Worm (Caenorhabditis elegans): ENCODE data around the gene F23A7.4.

The F23A7.4 gene

DNA sequence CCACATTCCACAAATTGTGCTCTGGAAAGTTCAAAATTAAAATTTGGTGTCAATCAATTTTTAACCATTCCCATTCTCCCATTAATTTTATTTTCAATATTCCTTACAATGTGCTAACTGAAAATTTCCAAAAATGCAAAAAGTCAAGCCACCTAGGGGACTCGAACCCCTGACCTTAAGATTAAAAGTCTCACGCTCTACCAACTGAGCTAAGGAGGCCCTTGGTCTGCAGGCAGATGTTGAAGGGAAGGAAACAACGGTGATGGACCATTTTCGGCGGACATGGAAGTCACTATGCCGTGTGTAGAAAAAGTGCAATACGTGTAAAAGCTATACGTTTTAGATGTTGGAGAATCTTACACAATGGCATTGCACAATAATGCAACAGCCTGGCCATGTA is 5.3 kb downstream of the F23A7.4 start (continued):
- no peak for TF ChIP-seq lin-54 (GFP tag; optimal IDR thresholded peaks at IDR 0.05)
- TF ChIP-seq tbp1 (GFP tag; optimal IDR thresholded peaks at IDR 0.05): peak; percentile 89
- no peak for TF ChIP-seq madf-10 (tag; optimal IDR thresholded peaks at IDR 0.05)
- TF ChIP-seq ztf-25 (GFP tag; IDR thresholded peaks at IDR 0.05): 0 out of 2 replicates have a peak, but pooled peaks have one; percentile 29
- no peak for TF ChIP-seq F49E8.2 (tag; optimal IDR thresholded peaks at IDR 0.05; ENCODE audit: insufficient read depth)
- TF ChIP-seq fkh-3 (tag; optimal IDR thresholded peaks at IDR 0.05): no peak
- TF ChIP-seq ztf-6 (GFP tag; IDR thresholded peaks at IDR 0.05): no peak
- no peak for TF ChIP-seq F22D6.2 (tag; optimal IDR thresholded peaks at IDR 0.05)
- TF ChIP-seq dox-1 (GFP tag; IDR thresholded peaks at IDR 0.05): 0 out of 2 replicates have a peak, but pooled peaks have one; percentile 14
- no peak for TF ChIP-seq ccch-3 (GFP tag; optimal IDR thresholded peaks at IDR 0.05)
- TF ChIP-seq ceh-40 (GFP tag; IDR thresholded peaks at IDR 0.05): 0 out of 2 replicates have a peak, but pooled peaks have one; percentile 60
- TF ChIP-seq unc-62 (GFP tag; optimal IDR thresholded peaks at IDR 0.05): no peak
- TF ChIP-seq atf-7 (tag; optimal IDR thresholded peaks at IDR 0.05): no peak
- no peak for TF ChIP-seq ztf-22 (GFP tag; optimal IDR thresholded peaks at IDR 0.05)
- TF ChIP-seq mxl-1 (tag; optimal IDR thresholded peaks at IDR 0.05): peak; percentile 3
- TF ChIP-seq madf-3 (GFP tag; IDR thresholded peaks at IDR 0.05): no peak
- TF ChIP-seq Y79H2A.3 (GFP tag; conservative IDR thresholded peaks at IDR 0.05): no peak
- TF ChIP-seq nfya-2 (GFP tag; IDR thresholded peaks at IDR 0.05): no peak
- peak; percentile 31 for TF ChIP-seq attf-5 (GFP tag; optimal IDR thresholded peaks at IDR 0.05)
- no peak for TF ChIP-seq bed-2 (GFP tag; IDR thresholded peaks at IDR 0.05)
- no peak for TF ChIP-seq snpc-3.4 (tag; optimal IDR thresholded peaks at IDR 0.05)
- TF ChIP-seq lir-1 (GFP tag; conservative IDR thresholded peaks at IDR 0.05): no peak
- TF ChIP-seq C06A6.2 (GFP tag; conservative IDR thresholded peaks at IDR 0.05): no peak
- TF ChIP-seq hsf-1 (GFP tag; IDR thresholded peaks at IDR 0.05): peak; percentile 31; the same call in 1 of the 2 replicates
- TF ChIP-seq egl-44 (GFP tag; IDR thresholded peaks at IDR 0.05): no peak
- no peak for TF ChIP-seq C17E4.6 (GFP tag; IDR thresholded peaks at IDR 0.05)
- TF ChIP-seq attf-3 (GFP tag; conservative IDR thresholded peaks at IDR 0.05): no peak
- TF ChIP-seq attf-6 (GFP tag; IDR thresholded peaks at IDR 0.05): no peak
- TF ChIP-seq ets-4 (GFP tag; optimal IDR thresholded peaks at IDR 0.05): no peak
- TF ChIP-seq hlh-26 (GFP tag; conservative IDR thresholded peaks at IDR 0.05): no peak
- no peak for TF ChIP-seq lsl-1 (GFP tag; optimal IDR thresholded peaks at IDR 0.05)
- no peak; the same call in 1 of the 2 replicates for TF ChIP-seq Y53F4B.3 (GFP tag; IDR thresholded peaks at IDR 0.05)
- peak; percentile 26; the same call in 1 of the 2 replicates for TF ChIP-seq pbrm-1 (GFP tag; IDR thresholded peaks at IDR 0.05)
- TF ChIP-seq ZK185.1 (tag; optimal IDR thresholded peaks at IDR 0.05; ENCODE audit: poor library complexity, severe bottlenecking): no peak
- TF ChIP-seq nfyb-1 (GFP tag; IDR thresholded peaks at IDR 0.05): no peak
- no peak for TF ChIP-seq dpff-1 (tag; optimal IDR thresholded peaks at IDR 0.05)
- no peak for TF ChIP-seq ekl-4 (GFP tag; IDR thresholded peaks at IDR 0.05)
- TF ChIP-seq lsy-27 (tag; optimal IDR thresholded peaks at IDR 0.05; ENCODE audit: borderline replicate concordance, insufficient read depth): no peak
- TF ChIP-seq lin-26 (GFP tag; IDR thresholded peaks at IDR 0.05): peak; percentile 80
- TF ChIP-seq xnd-1 (tag; optimal IDR thresholded peaks at IDR 0.05): no peak
- TF ChIP-seq snpc-4 (GFP tag; optimal IDR thresholded peaks at IDR 0.05): no peak
- TF ChIP-seq snpc-4 (tag; optimal IDR thresholded peaks at IDR 0.05): peak in 2 of 4 experiments; percentile 35 to 68
- no peak for TF ChIP-seq egl-18 (GFP tag; IDR thresholded peaks at IDR 0.05)
- TF ChIP-seq F10E7.11 (tag; optimal IDR thresholded peaks at IDR 0.05): no peak
- no peak for TF ChIP-seq ceh-91 (GFP tag; IDR thresholded peaks at IDR 0.05)
- peak; percentile 67 for TF ChIP-seq B0261.1 (tag; optimal IDR thresholded peaks at IDR 0.05)
- peak; percentile 36; the same call in 1 of the 2 replicates for TF ChIP-seq hmg-1.2 (GFP tag; IDR thresholded peaks at IDR 0.05)
- no peak for TF ChIP-seq ztf-3 (GFP tag; optimal IDR thresholded peaks at IDR 0.05)
- TF ChIP-seq hmg-20 (GFP tag; IDR thresholded peaks at IDR 0.05): no peak

All from whole organism, young adult.